Fruit fly (Drosophila melanogaster) Kc167 (cell line): ENCODE measurements around the gene Sptr.
A peak's percentile ranks its signal among the peaks of the same experiment; 100 is the strongest.

Experiments used
- Myc ChIP-seq: fragments of >200 bp; optimal IDR thresholded peaks from 2 replicates; lab custom pipeline; 2017; ENCODE audit warnings: missing external identifiers
- Sin3A ChIP-seq: fragments of >200 bp; optimal IDR thresholded peaks from 2 replicates; lab custom pipeline; 2018; ENCODE audit warnings: missing external identifiers
- h ChIP-seq: fragments of >200 bp; optimal IDR thresholded peaks from 3 replicates; lab custom pipeline; 2018; ENCODE audit warnings: missing external identifiers
- insv ChIP-seq: fragments of >200 bp; optimal IDR thresholded peaks from 3 replicates; lab custom pipeline; 2018; ENCODE audit warnings: missing external identifiers
- psq ChIP-seq: fragments of >200 bp; optimal IDR thresholded peaks from 2 replicates; lab custom pipeline; 2017; ENCODE audit warnings: missing external identifiers
- ttk ChIP-seq: sonication (Bioruptor generic); optimal IDR thresholded peaks from 2 replicates; lab custom pipeline; 2017; ENCODE audit warnings: missing external identifiers

Sptr gene

DNA sequence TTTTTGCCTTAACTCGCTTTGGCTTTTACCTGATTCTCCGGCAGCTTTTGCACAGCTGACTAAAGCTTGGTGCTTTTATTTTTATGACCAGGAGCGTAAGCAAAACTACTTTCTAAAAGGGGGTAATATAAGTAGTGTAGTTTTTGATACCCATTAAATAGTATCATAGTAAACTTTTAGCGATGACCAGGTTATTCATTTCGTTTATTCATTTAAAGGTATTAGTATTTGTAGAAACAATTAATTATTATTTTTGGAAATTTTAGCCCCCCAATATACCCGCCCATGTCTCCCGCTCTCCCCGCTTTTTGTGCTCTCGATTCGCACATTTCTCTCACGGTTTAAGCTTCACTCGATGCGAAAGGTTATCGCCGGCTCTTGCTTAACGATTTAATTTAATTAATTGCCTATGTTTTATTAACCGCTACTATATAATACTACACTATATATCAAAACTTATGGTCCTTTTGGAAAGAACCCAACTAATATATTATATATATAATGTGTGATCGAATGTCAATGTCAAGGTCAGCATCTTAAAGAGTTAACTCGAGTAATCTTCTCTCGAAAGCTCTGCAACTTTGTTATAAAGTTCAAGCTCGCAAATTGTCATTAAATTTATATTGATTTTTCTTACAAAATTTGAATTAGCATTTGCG, at the start of gene Sptr:
Sptr (minus strand) TSS at position 61 of the 659 bp plus-strand sequence.
- TF ChIP-seq h (lab: Kevin White, UChicago) (no peak), Myc (no peak), psq (lab: Kevin White, UChicago) (no peak), Sin3A (lab: Kevin White, UChicago) (no peak), insv (lab: Kevin White, UChicago) (no peak), ttk (lab: Kevin White, UChicago) (no peak)

DNA sequence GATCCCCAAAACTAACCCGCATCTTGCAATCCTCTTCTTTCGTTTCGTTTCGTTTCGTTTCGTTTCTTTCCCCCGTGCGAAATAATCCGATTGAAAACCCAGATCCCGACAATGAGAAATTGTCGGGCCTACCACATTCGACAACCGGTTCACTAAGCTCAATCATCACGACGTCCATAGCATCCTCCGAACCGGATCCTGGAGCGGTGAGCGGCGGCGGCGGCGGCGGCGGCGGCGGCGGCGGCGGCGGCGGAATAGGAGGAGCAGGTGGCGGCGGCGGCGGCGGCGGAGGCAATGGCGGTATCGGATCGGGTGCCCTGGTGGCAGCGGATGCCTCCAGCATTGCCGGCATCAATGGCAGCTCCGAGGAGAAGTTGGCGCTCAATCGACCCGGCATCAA, 48.0 kb upstream of the Sptr start:
- TF ChIP-seq Myc (no peak), psq (lab: Kevin White, UChicago) (no peak), ttk (lab: Kevin White, UChicago) (no peak), Sin3A (lab: Kevin White, UChicago) (no peak), insv (lab: Kevin White, UChicago) (no peak), h (lab: Kevin White, UChicago) (no peak)

DNA sequence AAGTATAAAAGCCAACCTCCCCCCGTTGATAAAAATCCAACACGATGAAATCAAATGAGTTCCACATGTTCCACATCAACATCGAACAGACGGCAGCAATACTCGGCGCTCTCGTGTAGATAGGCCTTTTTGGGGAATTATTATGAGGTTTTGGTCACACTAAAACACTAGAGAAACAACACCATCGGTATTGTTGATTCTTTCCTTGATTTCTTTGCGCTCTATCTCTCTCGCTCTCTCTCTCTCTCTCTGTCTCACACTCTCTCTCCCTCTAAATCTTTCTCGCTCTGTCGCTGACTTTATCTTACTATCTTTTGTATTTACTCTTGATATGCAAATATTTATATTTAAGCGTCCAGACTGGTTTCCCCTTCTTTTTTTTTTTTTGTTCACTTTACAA, 46.5 kb upstream of the Sptr start:
- TF ChIP-seq ttk (lab: Kevin White, UChicago) (no peak), insv (lab: Kevin White, UChicago) (no peak), psq (lab: Kevin White, UChicago) (no peak), h (lab: Kevin White, UChicago) (no peak), Myc (no peak), Sin3A (lab: Kevin White, UChicago) (no peak)

DNA sequence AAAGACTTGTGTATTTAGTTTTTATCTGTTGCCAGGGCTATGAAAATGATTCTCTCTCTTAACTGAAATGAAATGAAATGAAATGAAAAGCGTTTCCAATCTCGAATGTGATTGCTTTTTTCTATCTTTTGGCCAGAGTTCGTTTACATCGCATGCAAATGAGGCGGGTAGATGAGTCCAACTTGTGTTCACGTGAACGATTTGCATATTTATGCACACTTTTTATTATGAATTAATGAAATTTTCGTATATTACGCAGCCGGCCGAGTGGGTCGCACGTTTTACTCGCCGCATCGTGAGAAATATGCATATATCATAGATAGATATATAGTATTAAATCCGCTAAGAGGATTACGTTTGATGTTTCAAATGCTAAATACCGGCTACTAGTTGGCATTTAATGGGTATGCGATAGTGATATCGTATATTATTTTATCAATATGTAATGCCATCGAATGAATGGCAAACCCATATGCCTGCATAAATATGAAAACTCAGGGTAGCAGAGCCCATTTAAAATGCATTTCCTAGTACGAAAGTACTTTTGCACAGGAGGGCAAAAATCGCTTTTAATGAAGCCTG, 40.9 kb upstream of the Sptr start:
- TF ChIP-seq insv (lab: Kevin White, UChicago) (no peak), psq (lab: Kevin White, UChicago) (no peak), ttk (lab: Kevin White, UChicago) (no peak), Myc (no peak), h (lab: Kevin White, UChicago) (no peak), Sin3A (lab: Kevin White, UChicago) (no peak)

DNA sequence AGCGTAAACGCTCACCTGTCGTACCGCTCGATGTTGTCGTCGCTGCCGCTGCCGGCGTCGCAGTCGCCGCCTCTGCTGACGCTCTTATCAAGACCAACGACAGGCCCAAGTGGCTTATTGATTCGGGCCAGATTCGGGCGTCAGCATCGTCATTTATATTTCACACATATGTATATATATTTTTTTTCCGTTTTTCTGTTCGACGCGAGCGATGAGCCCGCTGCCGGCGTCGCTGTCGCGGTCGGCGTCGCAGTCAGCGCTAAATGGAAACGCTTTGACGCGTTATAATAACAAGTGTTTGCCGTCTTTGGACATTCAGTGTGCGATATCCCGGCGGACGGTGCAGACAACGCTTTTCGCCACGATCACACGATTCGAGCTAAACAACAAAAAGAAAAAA, 37.8 kb upstream of the Sptr start:
- TF ChIP-seq h (lab: Kevin White, UChicago) (no peak), Myc (no peak), Sin3A (lab: Kevin White, UChicago) (no peak), psq (lab: Kevin White, UChicago) (no peak)

DNA sequence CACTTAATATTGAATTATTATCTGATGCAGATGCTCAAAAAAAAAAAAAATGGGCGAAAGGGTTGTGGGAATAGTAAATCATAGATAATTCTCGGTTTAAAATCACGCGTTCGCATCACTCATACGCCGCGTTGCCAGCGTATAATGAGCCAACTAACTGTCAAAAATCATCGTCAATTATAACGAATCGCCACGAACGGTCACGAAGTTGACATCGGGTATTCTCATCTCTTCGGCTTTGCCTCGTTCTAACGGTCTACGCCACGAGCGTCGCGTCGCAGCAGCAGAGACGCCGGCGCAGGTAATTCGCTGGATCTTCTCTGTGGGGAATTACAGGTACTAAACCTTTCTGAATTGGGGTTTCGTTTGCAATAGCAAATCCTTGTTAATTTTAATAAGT, 37.1 kb upstream of the Sptr start:
- TF ChIP-seq Sin3A (lab: Kevin White, UChicago) = no peak
- no peak for TF ChIP-seq psq (lab: Kevin White, UChicago)
- no peak for TF ChIP-seq insv (lab: Kevin White, UChicago)
- no peak for TF ChIP-seq Myc
- no peak for TF ChIP-seq ttk (lab: Kevin White, UChicago)

DNA sequence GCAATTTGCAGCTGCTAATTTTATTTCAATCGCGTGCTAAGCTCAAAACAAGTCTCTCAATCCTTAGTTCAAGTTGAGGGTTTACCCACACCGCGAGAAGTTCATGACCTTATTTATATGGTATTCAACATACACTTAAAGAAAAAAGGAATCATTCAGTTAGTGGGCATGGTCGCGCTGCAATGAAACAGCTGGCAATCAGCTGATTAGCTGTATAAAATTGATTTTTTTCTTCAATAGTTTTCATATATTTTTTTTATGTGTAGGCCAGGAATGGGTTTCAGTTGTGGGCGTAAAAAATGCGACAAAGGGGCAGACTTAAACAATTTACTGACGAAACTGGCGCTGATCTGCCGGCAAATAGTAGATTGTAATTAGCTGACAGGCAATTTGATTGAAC, 34.9 kb upstream of the Sptr start:
- no peak for TF ChIP-seq insv (lab: Kevin White, UChicago)
- no peak for TF ChIP-seq ttk (lab: Kevin White, UChicago)
- TF ChIP-seq Sin3A (lab: Kevin White, UChicago) = no peak
- TF ChIP-seq psq (lab: Kevin White, UChicago) = no peak
- no peak for TF ChIP-seq h (lab: Kevin White, UChicago)
- no peak for TF ChIP-seq Myc

DNA sequence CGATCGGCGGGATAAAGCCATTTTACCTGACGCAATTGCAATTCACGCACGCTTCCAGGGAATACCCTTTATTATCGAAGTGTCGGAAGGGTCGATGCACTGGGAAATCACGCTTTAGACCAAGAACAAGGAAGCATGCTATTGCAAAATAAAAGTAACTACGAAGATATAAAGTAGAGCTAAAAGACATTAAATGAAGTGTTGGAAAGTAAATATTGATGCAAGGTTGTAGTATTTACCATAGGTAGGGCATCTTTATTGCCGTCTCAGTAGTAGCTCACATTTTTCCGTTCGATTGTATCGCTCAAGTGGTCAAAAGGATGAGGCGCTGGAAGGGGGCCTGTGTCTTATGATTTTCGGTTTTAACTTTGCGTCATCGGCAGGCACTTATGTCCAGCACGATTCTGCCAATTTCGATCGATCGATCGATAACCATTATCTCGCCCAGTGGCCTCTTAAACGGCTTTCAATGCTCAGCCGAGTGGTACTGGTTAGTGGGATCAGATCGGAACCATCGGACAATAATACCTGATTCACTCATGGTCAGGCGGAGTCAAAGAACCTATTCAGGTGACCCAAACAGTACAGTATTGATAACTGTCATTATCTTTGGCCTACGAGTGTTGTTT, 33.5 kb upstream of the Sptr start:
- TF ChIP-seq psq (lab: Kevin White, UChicago) = no peak
- TF ChIP-seq insv (lab: Kevin White, UChicago) = no peak
- no peak for TF ChIP-seq ttk (lab: Kevin White, UChicago)
- no peak for TF ChIP-seq Sin3A (lab: Kevin White, UChicago)
- no peak for TF ChIP-seq h (lab: Kevin White, UChicago)
- TF ChIP-seq Myc = no peak

DNA sequence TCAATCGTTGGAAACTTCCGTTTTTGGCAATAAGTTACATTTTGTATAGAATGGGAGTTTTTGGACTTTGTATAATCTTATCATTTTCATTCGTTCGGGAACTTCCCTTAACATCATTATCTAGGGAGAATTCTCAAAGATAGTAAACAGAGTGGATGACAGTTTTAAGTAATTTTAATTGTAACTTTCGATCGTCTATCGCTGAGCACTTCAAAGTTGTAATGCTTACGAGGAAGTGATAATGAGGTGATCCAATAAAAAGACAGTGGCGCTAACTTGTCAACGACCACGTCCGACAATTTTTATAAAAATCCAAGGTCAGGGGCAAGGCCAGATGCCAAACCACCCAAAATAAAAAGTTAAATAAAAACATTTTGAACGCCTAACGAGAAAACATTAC, 32.1 kb upstream of the Sptr start:
- no peak for TF ChIP-seq ttk (lab: Kevin White, UChicago)
- no peak for TF ChIP-seq Myc
- TF ChIP-seq h (lab: Kevin White, UChicago) = no peak
- no peak for TF ChIP-seq Sin3A (lab: Kevin White, UChicago)

DNA sequence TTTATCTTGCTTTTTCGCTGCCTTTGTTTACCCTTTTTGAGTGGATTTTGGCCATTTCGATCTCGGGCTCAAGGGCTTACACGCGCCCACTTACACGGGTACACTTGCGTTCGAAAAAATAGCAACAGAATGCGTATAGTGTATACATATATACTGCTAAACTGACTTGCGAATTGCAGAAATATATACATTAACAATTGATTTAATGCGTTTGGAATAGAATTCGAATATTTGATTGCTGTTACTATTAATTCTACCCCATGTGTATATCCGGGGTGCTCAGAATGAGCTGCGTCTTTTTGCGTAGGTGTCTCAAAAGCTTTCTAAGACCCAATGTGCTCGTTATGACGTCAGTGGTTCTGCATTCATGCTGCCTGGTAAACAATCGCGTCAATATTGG, 29.2 kb upstream of the Sptr start:
- TF ChIP-seq h (lab: Kevin White, UChicago) = no peak

DNA sequence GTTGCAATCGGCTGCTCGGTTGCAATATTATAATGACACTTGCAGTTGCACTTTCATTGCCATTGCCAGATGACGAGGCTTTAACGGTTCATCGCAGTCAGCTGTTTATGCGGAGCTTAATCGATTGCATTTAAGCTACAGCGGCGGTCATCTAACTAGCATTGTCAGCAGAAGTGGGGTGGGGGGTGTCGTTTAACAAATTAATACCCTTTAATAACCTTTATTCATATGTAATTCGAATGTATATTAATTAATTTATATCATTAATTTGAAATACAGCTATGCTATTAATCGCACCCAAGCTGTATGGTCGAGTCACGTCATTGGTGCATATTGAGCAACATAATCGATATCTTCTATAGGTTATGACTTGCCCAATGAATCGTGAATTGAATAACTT, 28.6 kb upstream of the Sptr start:
- TF ChIP-seq ttk (lab: Kevin White, UChicago) (no peak), psq (lab: Kevin White, UChicago) (no peak), Myc (no peak), Sin3A (lab: Kevin White, UChicago) (no peak), h (lab: Kevin White, UChicago) (no peak), insv (lab: Kevin White, UChicago) (no peak)

DNA sequence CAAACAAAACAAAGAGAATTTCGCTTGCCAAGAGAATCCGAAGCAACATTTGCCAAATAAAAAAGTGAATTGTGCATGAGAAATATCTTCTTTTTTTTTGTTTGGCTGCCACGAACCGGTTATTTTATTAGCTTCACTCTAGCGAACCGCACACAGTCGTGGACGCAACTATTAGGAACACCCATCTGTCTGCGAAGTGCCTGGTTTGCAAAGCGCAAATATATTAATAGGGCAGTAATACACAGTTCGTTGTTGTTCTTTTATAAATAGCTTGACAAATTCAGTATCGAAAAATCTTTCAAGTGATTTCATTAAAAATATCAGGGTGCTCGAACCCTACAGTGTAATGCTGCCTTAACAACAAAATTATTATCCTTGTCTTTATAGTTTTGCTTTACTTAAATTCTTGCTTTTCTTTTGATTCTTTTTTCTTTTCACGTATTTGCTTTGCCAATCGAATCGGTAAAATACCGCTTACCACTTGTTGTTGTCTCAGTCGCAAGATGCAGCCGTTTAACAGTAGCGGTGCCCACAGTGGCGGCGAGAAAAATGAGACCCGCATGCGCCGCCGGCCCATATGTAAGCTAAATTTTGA, 27.3 kb upstream of the Sptr start:
- TF ChIP-seq insv (lab: Kevin White, UChicago) (peak; percentile 25), psq (lab: Kevin White, UChicago) (no peak), ttk (lab: Kevin White, UChicago) (no peak), Sin3A (lab: Kevin White, UChicago) (no peak), h (lab: Kevin White, UChicago) (peak; percentile 9), Myc (no peak)
